Worm (Caenorhabditis elegans): Measurements from ENCODE around the gene C01G6.4.

C01G6.4 gene

DNA sequence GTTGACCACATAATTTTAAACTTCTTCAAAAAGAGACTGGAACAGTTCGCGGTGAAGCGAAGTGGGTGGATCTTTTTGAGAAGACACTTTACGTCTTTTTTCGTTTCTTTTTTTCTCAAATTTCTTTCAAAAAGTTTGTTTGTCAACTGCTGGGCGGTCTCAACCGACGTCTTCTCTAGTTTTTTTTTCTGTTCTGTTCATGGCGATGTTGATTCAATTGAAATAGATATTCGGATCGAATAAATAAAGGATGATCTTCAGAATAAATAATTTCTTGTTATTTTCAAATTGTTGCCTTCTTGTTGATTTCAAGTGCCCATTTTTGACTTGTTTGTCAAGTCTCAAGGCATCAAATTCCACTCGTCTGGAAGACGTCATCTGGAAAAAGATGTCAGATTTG is 22.4 kb downstream of the C01G6.4 start, which contains the start of gene T26C5.4:
Gene T26C5.4, minus strand, starts transcription at position 101 of the 400 bp plus-strand sequence.
- TF ChIP-seq ztf-11 (tag; optimal IDR thresholded peaks at IDR 0.05): no peak
- no peak for TF ChIP-seq sptf-1 (tag; optimal IDR thresholded peaks at IDR 0.05)
- no peak for TF ChIP-seq elt-3 (tag; optimal IDR thresholded peaks at IDR 0.05)
- no peak for TF ChIP-seq blmp-1 (tag; optimal IDR thresholded peaks at IDR 0.05)
- no peak for TF ChIP-seq snpc-4 (tag; optimal IDR thresholded peaks at IDR 0.05)
- TF ChIP-seq mep-1 (tag; optimal IDR thresholded peaks at IDR 0.05): no peak
- no peak for TF ChIP-seq ham-2 (GFP tag; optimal IDR thresholded peaks at IDR 0.05)
- no peak for TF ChIP-seq tbx-8 (GFP tag; optimal IDR thresholded peaks at IDR 0.05)
- TF ChIP-seq nhr-237 (tag; optimal IDR thresholded peaks at IDR 0.05): no peak
- TF ChIP-seq hlh-1 (tag; optimal IDR thresholded peaks at IDR 0.05): no peak
- TF ChIP-seq unc-62 (GFP tag; optimal IDR thresholded peaks at IDR 0.05): no peak
- no peak for TF ChIP-seq mls-2 (tag; optimal IDR thresholded peaks at IDR 0.05)

DNA sequence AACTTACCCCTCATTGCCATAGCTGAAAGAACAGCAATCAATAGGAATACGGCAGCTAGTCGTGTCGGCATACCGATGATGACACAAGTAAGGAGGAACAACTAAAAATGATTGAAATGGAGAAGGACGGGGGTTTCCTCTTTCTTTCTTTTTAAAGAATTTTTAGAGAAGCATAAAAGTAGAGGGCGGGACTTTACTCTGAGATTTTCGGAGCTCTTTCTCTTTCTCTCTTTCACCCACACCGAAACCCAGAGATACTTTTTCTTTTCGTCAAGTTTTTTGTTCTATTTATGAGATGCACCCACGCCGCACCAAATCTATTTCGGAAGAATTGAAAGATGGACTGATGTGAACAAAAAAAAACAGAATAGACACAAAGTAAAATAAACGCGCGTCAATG is 26.2 kb downstream of the C01G6.4 start, which contains the start of gene T26C5.5:
Gene T26C5.5, minus strand, starts transcription at position 101 of the 400 bp plus-strand sequence.
- TF ChIP-seq nhr-237 (tag; optimal IDR thresholded peaks at IDR 0.05): no peak
- TF ChIP-seq lin-32 (GFP tag; optimal IDR thresholded peaks at IDR 0.05): no peak
- TF ChIP-seq mls-2 (tag; optimal IDR thresholded peaks at IDR 0.05): no peak
- no peak for TF ChIP-seq nhr-2 (tag; optimal IDR thresholded peaks at IDR 0.05)
- TF ChIP-seq lsy-2 (tag; optimal IDR thresholded peaks at IDR 0.05): no peak
- no peak for TF ChIP-seq sem-2 (GFP tag; optimal IDR thresholded peaks at IDR 0.05)
- no peak for TF ChIP-seq ceh-39 (tag; optimal IDR thresholded peaks at IDR 0.05)
- no peak for TF ChIP-seq unc-120 (tag; optimal IDR thresholded peaks at IDR 0.05; ENCODE audit: poor library complexity, severe bottlenecking)
- TF ChIP-seq drap-1 (GFP tag; optimal IDR thresholded peaks at IDR 0.05): no peak
- no peak for TF ChIP-seq ham-2 (GFP tag; optimal IDR thresholded peaks at IDR 0.05)
- TF ChIP-seq M03D4.4 (tag; optimal IDR thresholded peaks at IDR 0.05): no peak
- TF ChIP-seq ceh-83 (GFP tag; optimal IDR thresholded peaks at IDR 0.05): no peak
- TF ChIP-seq lin-13 (tag; optimal IDR thresholded peaks at IDR 0.05): no peak

DNA sequence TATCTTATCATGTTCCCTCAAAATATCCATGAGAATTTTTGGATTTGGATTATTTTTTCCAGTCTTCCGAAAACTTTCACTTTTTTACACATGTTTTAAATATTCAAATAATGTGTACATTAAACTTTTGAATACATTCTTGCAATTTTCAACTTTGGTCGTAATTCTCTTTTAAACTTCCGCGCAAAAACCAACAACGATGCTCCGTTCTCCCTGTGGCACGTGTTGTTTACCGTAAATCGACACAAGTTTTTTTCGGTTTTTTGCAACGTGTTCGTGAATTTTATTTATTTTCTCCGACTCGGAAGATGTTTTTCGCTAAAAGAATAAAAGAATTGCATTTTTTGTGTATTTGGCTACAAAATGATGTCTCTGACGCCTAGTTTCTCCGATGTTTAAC is 30.0 kb downstream of the C01G6.4 start:
- TF ChIP-seq nhr-237 (tag; optimal IDR thresholded peaks at IDR 0.05): peak; percentile 25
- peak; percentile 28 for TF ChIP-seq hlh-1 (tag; optimal IDR thresholded peaks at IDR 0.05)
- TF ChIP-seq pha-4 (tag; optimal IDR thresholded peaks at IDR 0.05): peak; percentile 51
- no peak for TF ChIP-seq elt-1 (tag; optimal IDR thresholded peaks at IDR 0.05; ENCODE audit: borderline replicate concordance, insufficient read depth)
- no peak for TF ChIP-seq lsy-2 (tag; optimal IDR thresholded peaks at IDR 0.05)
- peak; percentile 15 for TF ChIP-seq ces-1 (GFP tag; optimal IDR thresholded peaks at IDR 0.05)
- TF ChIP-seq mep-1 (tag; optimal IDR thresholded peaks at IDR 0.05): peak; percentile 38

- TF ChIP-seq ham-2 (GFP tag; optimal IDR thresholded peaks at IDR 0.05) (no peak), elt-1 (tag; optimal IDR thresholded peaks at IDR 0.05; ENCODE audit: borderline replicate concordance, insufficient read depth) (no peak), M03D4.4 (tag; optimal IDR thresholded peaks at IDR 0.05) (no peak), nhr-237 (tag; optimal IDR thresholded peaks at IDR 0.05) (no peak), ceh-39 (tag; optimal IDR thresholded peaks at IDR 0.05) (no peak), nhr-28 (tag; optimal IDR thresholded peaks at IDR 0.05) (no peak), unc-39 (tag; optimal IDR thresholded peaks at IDR 0.05) (no peak), sem-2 (GFP tag; optimal IDR thresholded peaks at IDR 0.05) (no peak), mls-2 (tag; optimal IDR thresholded peaks at IDR 0.05) (no peak), lsy-2 (tag; optimal IDR thresholded peaks at IDR 0.05) (no peak), nhr-2 (tag; optimal IDR thresholded peaks at IDR 0.05) (no peak), tbx-8 (GFP tag; optimal IDR thresholded peaks at IDR 0.05) (no peak), nhr-76 (tag; optimal IDR thresholded peaks at IDR 0.05) (no peak), cnd-1 (tag; optimal IDR thresholded peaks at IDR 0.05) (no peak), unc-62 (GFP tag; optimal IDR thresholded peaks at IDR 0.05) (no peak), snpc-4 (tag; optimal IDR thresholded peaks at IDR 0.05) (no peak), mep-1 (tag; optimal IDR thresholded peaks at IDR 0.05) (no peak), zip-8 (tag; optimal IDR thresholded peaks at IDR 0.05) (no peak), drap-1 (GFP tag; optimal IDR thresholded peaks at IDR 0.05) (no peak)
These were observed 31.2 kb downstream of the C01G6.4 start for ce11 chrII:9241610-9242009.

ce11 chrII:9237719-9238118 is 35.1 kb downstream of the C01G6.4 start:
- TF ChIP-seq pha-4 (tag; optimal IDR thresholded peaks at IDR 0.05) (no peak), ceh-43 (GFP tag; optimal IDR thresholded peaks at IDR 0.05) (no peak), ceh-39 (tag; optimal IDR thresholded peaks at IDR 0.05) (no peak), ceh-83 (GFP tag; optimal IDR thresholded peaks at IDR 0.05) (no peak), unc-39 (tag; optimal IDR thresholded peaks at IDR 0.05) (no peak), elt-1 (tag; optimal IDR thresholded peaks at IDR 0.05; ENCODE audit: borderline replicate concordance, insufficient read depth) (no peak), mep-1 (tag; optimal IDR thresholded peaks at IDR 0.05) (no peak), M03D4.4 (tag; optimal IDR thresholded peaks at IDR 0.05) (no peak), tbx-8 (GFP tag; optimal IDR thresholded peaks at IDR 0.05) (no peak), nhr-237 (tag; optimal IDR thresholded peaks at IDR 0.05) (no peak), bed-3 (GFP tag; optimal IDR thresholded peaks at IDR 0.05) (no peak), lin-13 (tag; optimal IDR thresholded peaks at IDR 0.05) (no peak), sptf-1 (tag; optimal IDR thresholded peaks at IDR 0.05) (no peak), cnd-1 (tag; optimal IDR thresholded peaks at IDR 0.05) (no peak), snpc-4 (tag; optimal IDR thresholded peaks at IDR 0.05) (no peak), mls-2 (tag; optimal IDR thresholded peaks at IDR 0.05) (no peak)
